Fruit fly (Drosophila melanogaster) S2 (cell line): Measurements from ENCODE around the gene CG31819.

Source experiments
- CG8478 ChIP-seq: fragments of >200 bp; optimal IDR thresholded peaks from 2 replicates; lab custom pipeline; 2018
- CTCF ChIP-seq, 2 experiments: fragments of >200 bp; optimal IDR thresholded peaks; 2 replicates each; lab custom pipeline; 2018

DNA sequence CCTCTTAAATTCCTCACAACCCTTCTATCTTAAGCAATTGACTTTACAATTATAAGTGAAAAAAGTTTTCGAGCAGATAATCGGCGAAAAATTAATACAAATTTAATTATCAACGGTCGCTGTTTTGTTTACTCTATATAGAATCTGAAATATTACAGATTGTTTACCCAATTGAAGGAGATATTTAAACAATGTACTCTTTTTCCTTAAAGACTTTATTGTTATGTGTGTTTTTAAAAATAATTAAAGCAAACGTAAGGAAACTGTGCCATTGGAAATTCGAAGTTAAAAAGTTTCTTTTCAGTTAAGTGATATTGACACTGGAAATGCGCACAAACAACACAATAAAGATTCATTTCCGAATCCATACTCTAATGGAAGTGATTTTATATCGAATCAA, 30.4 kb downstream of the CG31819 start, which contains the start of gene CG42818:
- TF ChIP-seq CTCF (optimal IDR thresholded peaks at IDR 0.05; lab: Kevin White, UChicago) (no peak), CG8478 (lab: Kevin White, UChicago) (no peak)
